Worm (Caenorhabditis elegans): ENCODE measurements around the gene fbxa-213.
"Not testable (repeated sequence)": the region's sequence is repeated elsewhere in the genome, so short reads cannot be mapped to it uniquely, and the experiment has no call there.

Gene fbxa-213

DNA sequence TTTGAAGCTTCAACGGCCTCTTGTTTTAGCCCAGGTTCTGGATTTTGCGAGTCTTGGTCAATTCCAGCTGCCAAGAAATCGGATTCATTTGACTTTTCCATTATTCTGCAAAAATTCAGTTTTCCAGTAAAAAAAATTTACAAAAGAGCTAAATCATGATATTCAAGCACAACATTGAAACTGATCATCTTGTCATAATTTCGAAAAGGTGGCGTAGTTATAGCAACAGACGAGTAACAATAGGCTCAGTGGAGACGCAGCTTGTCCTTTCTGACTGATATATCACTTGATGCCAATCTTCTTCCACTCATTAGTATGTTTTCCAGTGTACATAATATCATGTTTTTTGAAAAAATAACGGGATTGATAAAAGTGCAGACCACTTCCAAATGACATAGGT lies at the start of gene fbxa-213:
Gene fbxa-213 (minus strand): TSS at position 101 of the 400 bp plus-strand sequence.
- TF ChIP-seq nhr-12 (tag; optimal IDR thresholded peaks at IDR 0.05), result no peak
- no peak for TF ChIP-seq egl-27 (tag; optimal IDR thresholded peaks at IDR 0.05)
- no peak for TF ChIP-seq sem-4 (tag; optimal IDR thresholded peaks at IDR 0.05)
- TF ChIP-seq lsy-2 (tag; optimal IDR thresholded peaks at IDR 0.05), result no peak
- TF ChIP-seq ama-1 (optimal IDR thresholded peaks at IDR 0.05), result no peak
- TF ChIP-seq ZK546.5 (tag; optimal IDR thresholded peaks at IDR 0.05), result no peak
- no peak for TF ChIP-seq mdl-1 (tag; optimal IDR thresholded peaks at IDR 0.05)
- no peak for TF ChIP-seq sma-9 (GFP tag; optimal IDR thresholded peaks at IDR 0.05)
- TF ChIP-seq sma-9 (tag; optimal IDR thresholded peaks at IDR 0.05), result no peak
- no peak for TF ChIP-seq unc-39 (tag; optimal IDR thresholded peaks at IDR 0.05)
- no peak for TF ChIP-seq elt-1 (tag; optimal IDR thresholded peaks at IDR 0.05)
- TF ChIP-seq peb-1 (tag; optimal IDR thresholded peaks at IDR 0.05), result no peak
- no peak for TF ChIP-seq nhr-77 (tag; optimal IDR thresholded peaks at IDR 0.05)
- no peak for TF ChIP-seq dmd-4 (tag; optimal IDR thresholded peaks at IDR 0.05)
- TF ChIP-seq nhr-11 (tag; optimal IDR thresholded peaks at IDR 0.05), result no peak

DNA sequence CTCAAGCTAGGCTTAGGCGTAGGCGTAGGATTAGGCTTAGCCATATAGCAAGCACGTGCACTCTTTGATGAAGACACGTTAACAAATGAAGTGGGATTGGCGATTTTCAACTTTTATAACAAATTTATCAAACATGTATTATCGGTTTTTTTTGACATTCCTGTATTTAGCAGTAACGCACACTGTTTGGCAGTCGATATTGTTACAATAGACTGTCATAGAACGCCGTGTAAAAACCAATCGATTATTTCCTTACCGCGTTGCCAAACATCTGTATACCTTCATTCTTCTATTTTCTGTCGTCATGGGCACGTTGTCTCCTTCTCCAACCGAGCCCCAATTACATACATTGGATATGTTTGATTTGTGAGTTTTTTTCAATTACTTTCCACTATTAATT lies 49.7 kb upstream of the fbxa-213 start, which contains the start of gene fbxb-119:
Gene fbxb-119 (plus strand): TSS at position 301 of the 400 bp plus-strand sequence.
- TF ChIP-seq nhr-12 (tag; optimal IDR thresholded peaks at IDR 0.05) (no peak), aly-2 (tag; optimal IDR thresholded peaks at IDR 0.05) (no peak), nhr-23 (tag; optimal IDR thresholded peaks at IDR 0.05) (no peak), ztf-11 (tag; optimal IDR thresholded peaks at IDR 0.05) (no peak), unc-55 (GFP tag; optimal IDR thresholded peaks at IDR 0.05) (no peak), ceh-82 (tag; optimal IDR thresholded peaks at IDR 0.05) (no peak), zag-1 (tag; optimal IDR thresholded peaks at IDR 0.05) (no peak), elt-3 (tag; optimal IDR thresholded peaks at IDR 0.05) (no peak), ama-1 (optimal IDR thresholded peaks at IDR 0.05) (no peak), snpc-4 (tag; optimal IDR thresholded peaks at IDR 0.05) (no peak), nhr-25 (tag; optimal IDR thresholded peaks at IDR 0.05) (no peak), fos-1 (tag; optimal IDR thresholded peaks at IDR 0.05) (no peak), F13H6.1 (tag; optimal IDR thresholded peaks at IDR 0.05) (no peak), nhr-129 (tag; optimal IDR thresholded peaks at IDR 0.05) (no peak)

DNA sequence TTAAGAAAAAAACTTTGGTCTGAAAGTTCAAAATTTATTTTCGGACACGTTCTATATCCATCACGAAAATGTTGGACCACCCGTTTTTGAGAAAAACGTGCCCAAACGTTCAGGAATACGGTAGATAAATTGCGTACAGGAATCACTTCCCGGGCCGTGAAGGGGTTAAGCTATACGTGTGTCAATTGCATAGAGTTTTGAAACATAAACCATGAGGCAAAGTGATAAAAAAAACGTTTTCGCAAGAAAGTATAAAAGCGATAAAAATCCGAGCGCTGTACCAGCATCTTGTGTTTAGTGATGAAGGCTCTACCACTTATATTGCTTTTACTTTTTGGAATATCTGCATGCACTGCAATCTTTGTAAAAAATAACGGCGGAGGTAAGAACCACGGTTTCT lies 33.8 kb upstream of the fbxa-213 start, which contains the start of gene Y51A2A.6:
Gene Y51A2A.6 (plus strand): TSS at position 301 of the 400 bp plus-strand sequence.
- not testable (repeated sequence) for TF ChIP-seq fos-1, nhr-11, nhr-23 (tag; optimal IDR thresholded peaks at IDR 0.05)

DNA sequence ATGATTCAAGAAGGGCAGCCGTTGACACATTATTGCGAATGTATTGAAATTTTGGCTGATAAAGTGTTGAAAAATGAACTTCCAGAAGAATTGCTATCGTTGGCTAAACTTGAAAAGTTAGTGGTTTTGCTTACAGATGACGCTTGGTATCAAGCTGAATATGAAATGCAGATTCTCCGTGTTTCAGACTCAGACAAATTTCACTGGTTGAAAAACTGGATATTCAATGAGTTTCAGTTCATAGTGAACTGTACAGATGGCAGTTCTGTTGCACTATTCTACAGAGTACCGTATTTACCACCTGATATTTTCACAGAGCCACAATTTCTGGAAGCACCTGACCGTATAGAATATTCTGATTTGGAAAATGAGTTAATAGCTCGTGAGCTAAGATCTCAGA lies 30.7 kb upstream of the fbxa-213 start:
- TF ChIP-seq lin-11 (tag; optimal IDR thresholded peaks at IDR 0.05) (no peak), ama-1 (optimal IDR thresholded peaks at IDR 0.05) (no peak), nhr-129 (tag; optimal IDR thresholded peaks at IDR 0.05) (no peak), alr-1 (tag; optimal IDR thresholded peaks at IDR 0.05) (no peak), egl-27 (tag; optimal IDR thresholded peaks at IDR 0.05) (no peak), unc-39 (tag; optimal IDR thresholded peaks at IDR 0.05) (no peak), elt-1 (tag; optimal IDR thresholded peaks at IDR 0.05) (no peak), ceh-82 (tag; optimal IDR thresholded peaks at IDR 0.05) (no peak), lin-39 (tag; optimal IDR thresholded peaks at IDR 0.05) (no peak), nhr-23 (tag; optimal IDR thresholded peaks at IDR 0.05) (no peak), ztf-4 (tag; optimal IDR thresholded peaks at IDR 0.05) (no peak)

DNA sequence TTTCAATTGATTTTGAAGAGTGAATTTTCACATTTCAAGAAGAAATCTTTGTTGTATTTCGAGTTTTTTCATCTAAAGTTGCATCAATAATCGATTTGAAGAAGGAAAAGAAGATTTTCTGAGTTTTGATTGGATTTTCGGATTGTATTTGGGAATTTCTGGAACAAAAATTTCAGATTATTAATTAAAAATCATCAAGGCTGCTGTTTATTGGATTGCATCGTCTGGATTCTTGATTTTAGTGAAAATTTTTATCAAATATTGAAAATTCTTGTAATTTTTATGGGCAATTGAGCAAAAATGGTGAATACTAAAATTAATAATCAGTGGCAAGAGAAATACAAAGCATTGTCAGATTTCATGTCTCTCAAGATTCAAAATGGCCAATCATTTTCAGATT lies 29.9 kb upstream of the fbxa-213 start, which contains the start of gene Y51A2A.5:
Gene Y51A2A.5 (plus strand): TSS at position 301 of the 400 bp plus-strand sequence.
- no peak for TF ChIP-seq nhr-21 (tag; optimal IDR thresholded peaks at IDR 0.05)
- TF ChIP-seq peb-1 (tag; optimal IDR thresholded peaks at IDR 0.05), result no peak
- TF ChIP-seq elt-1 (tag; optimal IDR thresholded peaks at IDR 0.05), result no peak

DNA sequence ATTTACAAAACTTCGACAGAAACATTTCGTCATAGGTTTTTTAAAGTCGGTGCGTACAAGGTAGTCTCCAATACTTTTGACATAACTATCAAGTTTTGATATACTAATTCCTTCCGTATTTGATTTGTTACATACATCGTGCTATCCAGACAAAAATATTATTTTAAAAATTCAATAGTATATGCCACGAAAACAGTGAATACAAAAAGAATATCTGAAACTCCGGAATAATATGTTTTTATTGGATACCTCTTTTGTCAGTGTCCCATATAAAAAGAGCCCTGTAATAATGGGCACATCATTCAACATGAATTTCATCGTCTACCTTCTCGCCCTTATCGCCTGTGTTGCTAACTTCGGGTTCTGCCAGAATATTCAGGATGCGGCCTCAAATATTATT lies 23.7 kb upstream of the fbxa-213 start, which contains the start of gene Y51A2A.12:
Gene Y51A2A.12 (plus strand): TSS at position 301 of the 400 bp plus-strand sequence.
- no peak for TF ChIP-seq unc-55 (GFP tag; optimal IDR thresholded peaks at IDR 0.05)
- TF ChIP-seq sma-9 (GFP tag; optimal IDR thresholded peaks at IDR 0.05), result no peak
- no peak for TF ChIP-seq sma-9 (tag; optimal IDR thresholded peaks at IDR 0.05)
- no peak for TF ChIP-seq ztf-1 (GFP tag; conservative IDR thresholded peaks at IDR 0.05)
- no peak for TF ChIP-seq mdl-1 (tag; optimal IDR thresholded peaks at IDR 0.05)
- TF ChIP-seq nhr-12 (tag; optimal IDR thresholded peaks at IDR 0.05), result no peak
- no peak for TF ChIP-seq sem-4 (tag; optimal IDR thresholded peaks at IDR 0.05)
- no peak for TF ChIP-seq lin-39 (tag; optimal IDR thresholded peaks at IDR 0.05)
- no peak for TF ChIP-seq nhr-237 (tag; optimal IDR thresholded peaks at IDR 0.05)
- TF ChIP-seq unc-39 (tag; optimal IDR thresholded peaks at IDR 0.05), result no peak
- no peak for TF ChIP-seq nhr-6 (tag; optimal IDR thresholded peaks at IDR 0.05)
- TF ChIP-seq C34F6.9 (tag; optimal IDR thresholded peaks at IDR 0.05), result no peak
- TF ChIP-seq nhr-25 (tag; optimal IDR thresholded peaks at IDR 0.05), result no peak
- TF ChIP-seq fos-1 (tag; optimal IDR thresholded peaks at IDR 0.05), result no peak
